Fruit fly (Drosophila melanogaster) whole organism, adult: ENCODE data around the gene CG2691.

Source experiments
- CG33017 ChIP-seq: fragments of 200-800 bp; sonication (Bioruptor generic); optimal IDR thresholded peaks from 2 replicates; lab custom pipeline; 2018; ENCODE audit warnings: missing biosample characterization, mild to moderate bottlenecking, missing genetic modification characterization, moderate library complexity
- tj ChIP-seq: fragments of 200-800 bp; sonication (Bioruptor generic); optimal IDR thresholded peaks from 3 replicates; lab custom pipeline; 2017; ENCODE audit warnings: missing biosample characterization, mild to moderate bottlenecking, missing genetic modification characterization, moderate library complexity

DNA sequence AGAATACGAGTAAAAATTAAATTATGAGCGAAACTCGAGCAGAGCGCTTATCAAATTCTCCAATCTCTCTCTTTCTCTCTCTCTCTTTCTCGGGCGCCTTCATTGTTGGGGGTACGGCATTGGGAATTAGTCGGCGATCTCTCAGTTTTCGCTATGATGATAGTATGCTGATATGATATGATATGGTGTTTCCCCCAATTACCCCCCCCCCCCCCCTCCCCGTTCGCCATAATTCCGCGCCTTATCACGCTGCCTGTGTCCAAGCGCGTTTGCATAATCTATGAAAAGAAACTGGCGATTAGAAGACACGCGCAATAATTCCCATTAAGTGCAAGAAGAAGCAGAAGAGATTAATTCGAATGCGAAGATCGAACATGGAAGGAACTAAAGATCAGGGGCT, 12.6 kb upstream of the CG2691 start:
- TF ChIP-seq tj = no peak
- TF ChIP-seq CG33017 (tag; lab: Kevin White, UChicago) = no peak
